Worm (Caenorhabditis elegans): ENCODE data around the gene T25F10.3.

T25F10.3 gene

ce11 chrV:6710462-6710861 is 34.4 kb upstream of the T25F10.3 start, which contains the start of gene sna-1 (continued):
- TF ChIP-seq F22D6.2 (tag; optimal IDR thresholded peaks at IDR 0.05) (no peak), F23B12.7 (tag; optimal IDR thresholded peaks at IDR 0.05; ENCODE audit: insufficient read depth) (no peak), hlh-26 (GFP tag; conservative IDR thresholded peaks at IDR 0.05) (no peak), nhr-80 (tag; optimal IDR thresholded peaks at IDR 0.05) (no peak), madf-6 (GFP tag; IDR thresholded peaks at IDR 0.05) (peak; percentile 75), attf-3 (GFP tag; conservative IDR thresholded peaks at IDR 0.05) (peak; percentile 90), ceh-27 (GFP tag; optimal IDR thresholded peaks at IDR 0.05) (no peak), dpl-1 (GFP tag; optimal IDR thresholded peaks at IDR 0.05) (no peak), F57C9.4 (tag; optimal IDR thresholded peaks at IDR 0.05) (no peak), xnd-1 (tag; optimal IDR thresholded peaks at IDR 0.05) (no peak), lsl-1 (GFP tag; optimal IDR thresholded peaks at IDR 0.05) (peak; percentile 47), madf-3 (GFP tag; IDR thresholded peaks at IDR 0.05) (no peak), lir-1 (GFP tag; conservative IDR thresholded peaks at IDR 0.05) (no peak), tbp1 (GFP tag; optimal IDR thresholded peaks at IDR 0.05) (no peak), ama-1 (optimal IDR thresholded peaks at IDR 0.05) (no peak), ama-1 (GFP tag; optimal IDR thresholded peaks at IDR 0.05) (no peak)

- TF ChIP-seq hmg-1.2 (GFP tag; IDR thresholded peaks at IDR 0.05), result peak; percentile 56; the same call in 1 of the 2 replicates
- TF ChIP-seq madf-8 (GFP tag; conservative IDR thresholded peaks at IDR 0.05), result peak; percentile 30; the same call in 1 of the 2 replicates
- peak; percentile 63; the same call in 1 of the 2 replicates for TF ChIP-seq madf-6 (GFP tag; IDR thresholded peaks at IDR 0.05)
- peak; percentile 50; the same call in 1 of the 2 replicates for TF ChIP-seq attf-3 (GFP tag; conservative IDR thresholded peaks at IDR 0.05)
- TF ChIP-seq rpc-1 (optimal IDR thresholded peaks at IDR 0.05), result peak; percentile 23
- peak; percentile 60 for TF ChIP-seq rpc-1 (tag; optimal IDR thresholded peaks at IDR 0.05)
- TF ChIP-seq B0261.1 (tag; optimal IDR thresholded peaks at IDR 0.05), result peak; percentile 60
- TF ChIP-seq tbp1 (GFP tag; optimal IDR thresholded peaks at IDR 0.05), result peak; percentile 83
- TF ChIP-seq D2030.7 (GFP tag; IDR thresholded peaks at IDR 0.05), result 0 out of 2 replicates have a peak, but pooled peaks have one; percentile 39
Observed at ce11 chrV:6711071-6711470, 33.8 kb upstream of the T25F10.3 start.

ce11 chrV:6714858-6715257 is 30.0 kb upstream of the T25F10.3 start:
- TF ChIP-seq attf-3 (GFP tag; conservative IDR thresholded peaks at IDR 0.05), result peak; percentile 88

- no peak for TF ChIP-seq nhr-27 (tag; optimal IDR thresholded peaks at IDR 0.05)
- TF ChIP-seq mel-28 (tag; optimal IDR thresholded peaks at IDR 0.05; ENCODE audit: borderline replicate concordance), result no peak
- no peak for TF ChIP-seq nfya-1 (tag; optimal IDR thresholded peaks at IDR 0.05; ENCODE audit: borderline replicate concordance, insufficient read depth)
- TF ChIP-seq ama-1 (optimal IDR thresholded peaks at IDR 0.05), result no peak
- no peak for TF ChIP-seq ama-1 (GFP tag; optimal IDR thresholded peaks at IDR 0.05)
- no peak for TF ChIP-seq rec-8 (tag; optimal IDR thresholded peaks at IDR 0.05)
- no peak for TF ChIP-seq F37B4.10 (GFP tag; IDR thresholded peaks at IDR 0.05)
- TF ChIP-seq cebp-2 (GFP tag; IDR thresholded peaks at IDR 0.05), result no peak
- TF ChIP-seq unc-62 (GFP tag; optimal IDR thresholded peaks at IDR 0.05), result no peak
- TF ChIP-seq sea-2 (GFP tag; IDR thresholded peaks at IDR 0.05), result no peak
- no peak for TF ChIP-seq ceh-58 (GFP tag; IDR thresholded peaks at IDR 0.05)
- TF ChIP-seq ccch-3 (GFP tag; optimal IDR thresholded peaks at IDR 0.05), result no peak
- no peak for TF ChIP-seq pha-4 (tag; optimal IDR thresholded peaks at IDR 0.05)
- no peak for TF ChIP-seq Y53G8AR.9 (GFP tag; conservative IDR thresholded peaks at IDR 0.05)
- TF ChIP-seq F10E7.11 (tag; optimal IDR thresholded peaks at IDR 0.05), result no peak
- TF ChIP-seq ets-4 (GFP tag; optimal IDR thresholded peaks at IDR 0.05), result no peak
- no peak for TF ChIP-seq ceh-100 (GFP tag; IDR thresholded peaks at IDR 0.05)
- no peak for TF ChIP-seq gei-17 (GFP tag; optimal IDR thresholded peaks at IDR 0.05)
- no peak for TF ChIP-seq hlh-12 (tag; optimal IDR thresholded peaks at IDR 0.05)
- no peak for TF ChIP-seq snpc-4 (GFP tag; optimal IDR thresholded peaks at IDR 0.05)
- TF ChIP-seq snpc-4 (tag; optimal IDR thresholded peaks at IDR 0.05), result no peak
- no peak for TF ChIP-seq lin-40 (tag; optimal IDR thresholded peaks at IDR 0.05)
Observed at ce11 chrV:6718232-6718631, 26.6 kb upstream of the T25F10.3 start, which contains the start of gene srg-30. Gene srg-30, minus strand, starts transcription at chrV:6718332.

Measured in whole organism, young adult.